Worm (Caenorhabditis elegans): ENCODE results near the gene clec-54.

DNA sequence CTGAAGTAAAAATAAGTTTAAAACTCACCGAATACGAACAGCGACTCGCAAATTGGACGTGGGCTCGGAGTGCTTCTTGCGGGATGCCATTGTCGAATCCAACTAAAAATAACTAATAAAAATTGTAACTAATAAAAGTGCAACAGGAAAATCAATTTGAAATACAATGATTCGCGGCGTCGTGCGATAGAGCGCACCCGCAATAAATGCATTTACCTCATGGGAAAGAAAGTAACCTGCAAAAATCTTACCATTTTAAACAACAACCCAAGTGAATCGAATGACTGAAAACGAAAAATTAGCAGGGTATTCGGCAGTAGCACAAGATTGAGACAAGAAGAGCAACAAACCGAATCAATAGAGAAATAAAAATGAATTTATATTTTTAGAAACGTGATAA is 20.1 kb upstream of the clec-54 start, which contains the start of gene bmk-1:
- TF ChIP-seq elt-2 (tag; optimal IDR thresholded peaks at IDR 0.05) (no peak), zag-1 (tag; optimal IDR thresholded peaks at IDR 0.05) (no peak)
